Worm (Caenorhabditis elegans) whole organism, L4/young adult: Measurements from ENCODE around the gene Y75B8A.7.

Experiments used
- W03F9.2 ChIP-seq: fragments of 150-350 bp; optimal IDR thresholded peaks from 2 replicates; lab custom pipeline; 2014; ENCODE audit warnings: missing biosample characterization, missing genetic modification characterization
- dao-5 ChIP-seq: sonication (generic microtip); optimal IDR thresholded peaks from 2 replicates; lab custom pipeline; 2016; ENCODE audit warnings: missing genotype, missing genetic modification characterization, moderate library complexity, missing compliant biosample characterization
- him-1 ChIP-seq: sonication (generic microtip); optimal IDR thresholded peaks from 2 replicates; lab custom pipeline; 2016; ENCODE audit warnings: missing genotype, missing genetic modification reagents, missing genetic modification characterization, missing compliant biosample characterization

ce11 chrIII:12139471-12139870 lies 13.2 kb upstream of the Y75B8A.7 start:
- TF ChIP-seq him-1 (tag; lab: Kevin White, UChicago) (no peak), dao-5 (tag; lab: Kevin White, UChicago) (no peak), W03F9.2 (no peak)
